Fruit fly (Drosophila melanogaster) whole organism: ENCODE data around the gene NHP2.

Experiments used
- CG8478 ChIP-seq: fragments of >200 bp; optimal IDR thresholded peaks from 2 replicates; lab custom pipeline; 2018; ENCODE audit warnings: inconsistent platforms
- EcR ChIP-seq, 2 experiments: fragments of >200 bp; optimal IDR thresholded peaks; 2 replicates each; lab custom pipeline; 2017; ENCODE audit warnings: missing biosample characterization in 2 of 2, missing genetic modification characterization in 2 of 2, missing genetic modification reagents in 2 of 2
- psq ChIP-seq: fragments of >200 bp; optimal IDR thresholded peaks from 2 replicates; lab custom pipeline; 2017
- usp ChIP-seq: fragments of >200 bp; optimal IDR thresholded peaks from 2 replicates; lab custom pipeline; 2017; ENCODE audit warnings: missing biosample characterization, missing genetic modification characterization, mixed read lengths

DNA sequence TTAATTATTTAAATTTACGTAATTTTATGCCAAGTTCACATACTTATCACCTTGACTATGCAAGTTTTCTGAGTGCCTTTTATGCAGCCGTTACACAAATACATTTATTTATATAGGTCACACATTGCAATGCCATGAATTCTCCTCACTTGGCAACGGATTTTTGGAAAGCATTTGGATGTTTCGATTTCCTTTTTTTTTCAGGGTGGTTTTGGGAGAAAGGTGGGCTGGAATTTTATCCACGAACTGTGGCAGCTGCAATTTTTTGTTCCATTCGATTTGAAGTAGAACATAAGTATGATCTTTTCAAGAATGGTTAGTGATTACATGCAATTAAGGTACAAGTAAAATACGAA is 20.1 kb downstream of the NHP2 start:
- no peak for TF ChIP-seq psq (lab: Kevin White, UChicago)
- TF ChIP-seq usp (GFP tag; lab: Kevin White, UChicago), result no peak
- no peak for TF ChIP-seq CG8478 (lab: Kevin White, UChicago)
- no peak for TF ChIP-seq EcR (GFP tag; optimal IDR thresholded peaks at IDR 0.05; lab: Kevin White, UChicago)
